Fruit fly (Drosophila melanogaster) whole organism, embryonic: ENCODE measurements around the gene mrva.

Source experiments
- CG10654 ChIP-seq: fragments of 200-800 bp; sonication (Bioruptor generic); optimal IDR thresholded peaks from 2 replicates; lab custom pipeline; 2016; ENCODE audit warnings: missing biosample characterization, missing genetic modification characterization
- CG10959 ChIP-seq: fragments of 200-800 bp; sonication (Bioruptor generic); IDR thresholded peaks from 2 replicates; pipeline ENCODE4 v1.3.6; 2022; ENCODE audit warnings: missing biosample characterization, missing genetic modification characterization
- CG10979 ChIP-seq: fragments of 200-800 bp; sonication (Bioruptor generic); optimal IDR thresholded peaks from 2 replicates; lab custom pipeline; 2018; ENCODE audit warnings: missing biosample characterization, mild to moderate bottlenecking, missing genetic modification characterization, moderate library complexity
- CG14014 ChIP-seq: fragments of 200-800 bp; sonication (Bioruptor generic); IDR thresholded peaks from 2 replicates; pipeline ENCODE4 v1.3.6; 2022; ENCODE audit warnings: missing biosample characterization, missing genetic modification characterization
- CG15269 ChIP-seq: fragments of 200-800 bp; sonication (Bioruptor generic); optimal IDR thresholded peaks from 2 replicates; lab custom pipeline; 2018; ENCODE audit warnings: missing biosample characterization, mild to moderate bottlenecking, missing genetic modification characterization, moderate library complexity
- CG15601 ChIP-seq: fragments of 200-800 bp; sonication (Bioruptor generic); optimal IDR thresholded peaks from 3 replicates; lab custom pipeline; 2019; ENCODE audit warnings: missing biosample characterization, mild to moderate bottlenecking, missing genetic modification characterization, moderate library complexity
- CG18599 ChIP-seq: fragments of 200-800 bp; sonication (Bioruptor generic); optimal IDR thresholded peaks from 3 replicates; lab custom pipeline; 2017; ENCODE audit warnings: missing biosample characterization, missing genetic modification characterization, mild to moderate bottlenecking, moderate library complexity, missing genetic modification reagents
- CG2712 ChIP-seq: fragments of 200-800 bp; optimal IDR thresholded peaks from 3 replicates; lab custom pipeline; 2019; ENCODE audit warnings: missing biosample characterization, mild to moderate bottlenecking, missing genetic modification characterization, moderate library complexity
- CG30020 ChIP-seq: fragments of 200-800 bp; optimal IDR thresholded peaks from 2 replicates; lab custom pipeline; 2019; ENCODE audit warnings: missing biosample characterization, mild to moderate bottlenecking, missing genetic modification characterization, moderate library complexity
- CG30403 ChIP-seq: fragments of 200-800 bp; sonication (Bioruptor generic); optimal IDR thresholded peaks from 3 replicates; lab custom pipeline; 2016; ENCODE audit warnings: missing biosample characterization, missing genetic modification characterization
- CG3407 ChIP-seq: fragments of 200-800 bp; sonication (Bioruptor generic); optimal IDR thresholded peaks from 2 replicates; lab custom pipeline; 2018; ENCODE audit warnings: missing biosample characterization, mild to moderate bottlenecking, missing genetic modification characterization
- CG34224 ChIP-seq: fragments of 200-800 bp; sonication (Bioruptor generic); IDR thresholded peaks from 3 replicates; pipeline ENCODE4 v1.3.6; 2022; ENCODE audit warnings: missing biosample characterization, missing genetic modification characterization; ENCODE audit not compliant: partially characterized antibody
- CG3995 ChIP-seq: fragments of 200-800 bp; sonication (Bioruptor generic); optimal IDR thresholded peaks from 3 replicates; lab custom pipeline; 2016; ENCODE audit warnings: missing biosample characterization, missing genetic modification characterization
- CG4404 ChIP-seq: fragments of 200-800 bp; sonication (Bioruptor generic); IDR thresholded peaks from 2 replicates; pipeline ENCODE4 v1.3.6; 2022; ENCODE audit warnings: missing biosample characterization, missing genetic modification characterization
- CG7745 ChIP-seq: fragments of 200-800 bp; sonication (Bioruptor generic); optimal IDR thresholded peaks from 2 replicates; lab custom pipeline; 2018; ENCODE audit warnings: missing biosample characterization, mild to moderate bottlenecking, missing genetic modification characterization, moderate library complexity
- CG7839 ChIP-seq: fragments of 200-800 bp; sonication (Bioruptor generic); optimal IDR thresholded peaks from 3 replicates; lab custom pipeline; 2018; ENCODE audit warnings: missing biosample characterization, mild to moderate bottlenecking, missing genetic modification characterization, moderate library complexity
- Fer2 ChIP-seq: fragments of 200-800 bp; sonication (Bioruptor generic); optimal IDR thresholded peaks from 2 replicates; lab custom pipeline; 2018; ENCODE audit warnings: missing biosample characterization, mild to moderate bottlenecking, missing genetic modification characterization, moderate library complexity
- GATAe ChIP-seq: fragments of 200-800 bp; sonication (Bioruptor generic); conservative IDR thresholded peaks from 2 replicates; pipeline ENCODE4 v1.3.6; 2022; ENCODE audit warnings: missing biosample characterization, missing genetic modification characterization
- Gsc ChIP-seq: fragments of 200-800 bp; sonication (Bioruptor generic); IDR thresholded peaks from 2 replicates; pipeline ENCODE4 v1.3.6; 2022; ENCODE audit warnings: missing biosample characterization, missing genetic modification characterization
- HLH4C ChIP-seq: fragments of 200-800 bp; sonication (Bioruptor generic); IDR thresholded peaks from 3 replicates; pipeline ENCODE4 v1.3.6; 2022; ENCODE audit warnings: missing biosample characterization, missing genetic modification characterization; ENCODE audit not compliant: partially characterized antibody
- Hand ChIP-seq: fragments of 200-800 bp; sonication (Bioruptor generic); optimal IDR thresholded peaks from 2 replicates; lab custom pipeline; 2017; ENCODE audit warnings: mild to moderate bottlenecking, missing biosample characterization, missing genetic modification reagents, missing genetic modification characterization
- Hr78 ChIP-seq, 2 experiments: fragments of 200-800 bp in 1 of 2; fragments of >200 bp in 1 of 2; sonication (Bioruptor generic) in 1 of 2; optimal IDR thresholded peaks; 2 replicates each; lab custom pipeline; 2017 to 2019; ENCODE audit warnings: missing biosample characterization in 2 of 2, missing genetic modification characterization in 2 of 2, mild to moderate bottlenecking in 1 of 2, moderate library complexity in 1 of 2
- Hsf ChIP-seq: fragments of 200-800 bp; sonication (Bioruptor generic); optimal IDR thresholded peaks from 3 replicates; lab custom pipeline; 2016; ENCODE audit warnings: missing biosample characterization, missing genetic modification characterization
- Med ChIP-seq: fragments of 200-800 bp; sonication (Bioruptor generic); peaks from one replicate; lab custom pipeline; 2016; ENCODE audit warnings: missing biosample characterization, missing genetic modification characterization, mild to moderate bottlenecking, inconsistent platforms, moderate library complexity
- Myb ChIP-seq: fragments of 200-800 bp; sonication (Bioruptor generic); optimal IDR thresholded peaks from 2 replicates; lab custom pipeline; 2016; ENCODE audit warnings: missing biosample characterization, missing genetic modification characterization
- Opbp ChIP-seq: fragments of 200-800 bp; sonication (Bioruptor generic); IDR thresholded peaks from 3 replicates; pipeline ENCODE4 v1.3.6; 2022; ENCODE audit warnings: missing biosample characterization, missing genetic modification characterization; ENCODE audit not compliant: partially characterized antibody
- Optix ChIP-seq: fragments of 200-800 bp; sonication (Bioruptor generic); IDR thresholded peaks from 3 replicates; pipeline ENCODE4 v1.3.6; 2022; ENCODE audit warnings: missing biosample characterization, missing genetic modification characterization
- Pdp1 ChIP-seq, 2 experiments: fragments of 200-800 bp; sonication (Bioruptor generic); optimal IDR thresholded peaks; 3 replicates each; lab custom pipeline; 2016; ENCODE audit warnings: missing biosample characterization in 2 of 2, missing genetic modification characterization in 2 of 2, mild to moderate bottlenecking in 1 of 2, moderate library complexity in 1 of 2
- Scr ChIP-seq: fragments of 200-800 bp; sonication (Bioruptor generic); IDR thresholded peaks from 2 replicates; pipeline ENCODE4 v1.3.6; 2022; ENCODE audit warnings: missing biosample characterization, missing genetic modification characterization; ENCODE audit not compliant: partially characterized antibody
- Xbp1 ChIP-seq: fragments of 200-800 bp; sonication (Bioruptor generic); optimal IDR thresholded peaks from 3 replicates; lab custom pipeline; 2016; ENCODE audit warnings: missing biosample characterization, mild to moderate bottlenecking, missing genetic modification characterization
- YL-1 ChIP-seq: fragments of 200-800 bp; sonication (Bioruptor generic); optimal IDR thresholded peaks from 3 replicates; lab custom pipeline; 2017; ENCODE audit warnings: missing biosample characterization, mild to moderate bottlenecking, missing genetic modification characterization
- ato ChIP-seq: fragments of 200-800 bp; sonication (Bioruptor generic); IDR thresholded peaks from 2 replicates; pipeline ENCODE4 v1.3.6; 2022; ENCODE audit warnings: missing biosample characterization, missing genetic modification characterization; ENCODE audit not compliant: partially characterized antibody
- bbx ChIP-seq: fragments of 200-800 bp; sonication (Bioruptor generic); IDR thresholded peaks from 2 replicates; pipeline ENCODE4 v1.3.6; 2022; ENCODE audit warnings: missing biosample characterization, missing genetic modification characterization; ENCODE audit not compliant: partially characterized antibody
- chn ChIP-seq: fragments of 200-800 bp; sonication (Bioruptor generic); optimal IDR thresholded peaks from 2 replicates; lab custom pipeline; 2016; ENCODE audit warnings: missing biosample characterization, missing genetic modification characterization
- ci ChIP-seq: fragments of 200-800 bp; sonication (Bioruptor generic); IDR thresholded peaks from 3 replicates; pipeline ENCODE4 v1.3.6; 2022; ENCODE audit warnings: missing biosample characterization, missing genetic modification characterization
- ftz-f1 ChIP-seq: fragments of 200-800 bp; sonication (Bioruptor generic); optimal IDR thresholded peaks from 2 replicates; lab custom pipeline; 2016; ENCODE audit warnings: missing biosample characterization, missing genetic modification characterization
- fu2 ChIP-seq: fragments of 200-800 bp; sonication (Bioruptor generic); optimal IDR thresholded peaks from 2 replicates; lab custom pipeline; 2016; ENCODE audit warnings: missing biosample characterization, missing genetic modification characterization
- gce ChIP-seq: fragments of 200-800 bp; sonication (Bioruptor generic); IDR thresholded peaks from 3 replicates; pipeline ENCODE4 v1.3.6; 2022; ENCODE audit warnings: missing biosample characterization, missing genetic modification characterization
- gfzf ChIP-seq: fragments of 200-800 bp; sonication (Bioruptor generic); optimal IDR thresholded peaks from 2 replicates; lab custom pipeline; 2016; ENCODE audit warnings: missing biosample characterization, mild to moderate bottlenecking, missing genetic modification characterization, moderate library complexity
- ind ChIP-seq: fragments of 200-800 bp; sonication (Bioruptor generic); optimal IDR thresholded peaks from 3 replicates; lab custom pipeline; 2016; ENCODE audit warnings: missing biosample characterization, missing genetic modification characterization
- mld ChIP-seq: fragments of 200-800 bp; sonication (Bioruptor generic); IDR thresholded peaks from 3 replicates; pipeline ENCODE4 v1.3.6; 2022; ENCODE audit warnings: missing biosample characterization, missing genetic modification characterization; ENCODE audit not compliant: partially characterized antibody
- pfk ChIP-seq: fragments of 200-800 bp; sonication (Bioruptor generic); optimal IDR thresholded peaks from 2 replicates; lab custom pipeline; 2018; ENCODE audit warnings: missing biosample characterization, mild to moderate bottlenecking, missing genetic modification characterization, moderate library complexity
- pita ChIP-seq: fragments of 200-800 bp; sonication (Bioruptor generic); optimal IDR thresholded peaks from 2 replicates; lab custom pipeline; 2017; ENCODE audit warnings: missing biosample characterization, mild to moderate bottlenecking, missing genetic modification characterization
- schlank ChIP-seq: fragments of 200-800 bp; sonication (Bioruptor generic); optimal IDR thresholded peaks from 2 replicates; lab custom pipeline; 2018; ENCODE audit warnings: missing biosample characterization, mild to moderate bottlenecking, missing genetic modification characterization
- seq ChIP-seq: fragments of 200-800 bp; sonication (Bioruptor generic); IDR thresholded peaks from 2 replicates; pipeline ENCODE4 v1.3.6; 2022; ENCODE audit warnings: missing biosample characterization, missing genetic modification characterization
- unc-4 ChIP-seq: fragments of 200-800 bp; sonication (Bioruptor generic); IDR thresholded peaks from 2 replicates; pipeline ENCODE4 v1.3.6; 2022; ENCODE audit warnings: missing biosample characterization, missing genetic modification characterization; ENCODE audit not compliant: partially characterized antibody
- zen ChIP-seq: fragments of 200-800 bp; sonication (Bioruptor generic); optimal IDR thresholded peaks from 3 replicates; lab custom pipeline; 2018; ENCODE audit warnings: missing biosample characterization, mild to moderate bottlenecking, missing genetic modification characterization, moderate library complexity

Gene mrva

dm6 chr3L:7369543-7369942 is 40.9 kb upstream of the mrva start, which contains the start of gene akirin (continued):
- TF ChIP-seq bbx (GFP tag; lab: Robert Waterston, UW) (no peak), Opbp (GFP tag; lab: Robert Waterston, UW) (no peak), CG2712 (tag; lab: Kevin White, UChicago) (no peak), Hand (GFP tag; lab: Kevin White, UChicago) (no peak), gce (GFP tag; lab: Robert Waterston, UW) (no peak), YL-1 (no peak), GATAe (no peak), ind (GFP tag; lab: Kevin White, UChicago) (no peak), zen (tag; lab: Kevin White, UChicago) (no peak), mld (GFP tag; lab: Robert Waterston, UW) (no peak), CG14014 (no peak), pita (GFP tag; lab: Kevin White, UChicago) (no peak), Hr78 (GFP tag; optimal IDR thresholded peaks at IDR 0.05; lab: Kevin White, UChicago) (no peak), ato (GFP tag; lab: Robert Waterston, UW) (no peak), CG3407 (GFP tag; lab: Kevin White, UChicago) (no peak), Optix (GFP tag; lab: Robert Waterston, UW) (no peak), CG15601 (tag; lab: Kevin White, UChicago) (no peak), CG30020 (tag; lab: Kevin White, UChicago) (peak; percentile 30), CG30403 (no peak), fu2 (GFP tag; lab: Kevin White, UChicago) (no peak), CG10959 (GFP tag; lab: Robert Waterston, UW) (no peak), CG34224 (GFP tag; lab: Robert Waterston, UW) (no peak), CG7839 (no peak), Fer2 (tag; lab: Kevin White, UChicago) (no peak), CG7745 (tag; lab: Kevin White, UChicago) (no peak), CG10654 (GFP tag; lab: Kevin White, UChicago) (no peak), Xbp1 (no peak), chn (GFP tag; lab: Kevin White, UChicago) (no peak), unc-4 (GFP tag; lab: Robert Waterston, UW) (no peak), pfk (GFP tag; lab: Kevin White, UChicago) (peak; percentile 18), Myb (peak; percentile 28), CG4404 (GFP tag; lab: Robert Waterston, UW) (no peak), CG3995 (GFP tag; lab: Kevin White, UChicago) (peak; percentile 9), Scr (no peak), HLH4C (GFP tag; lab: Robert Waterston, UW) (no peak), CG15269 (tag; lab: Kevin White, UChicago) (no peak), gfzf (GFP tag; lab: Kevin White, UChicago) (peak; percentile 70), CG10979 (no peak), schlank (tag; lab: Kevin White, UChicago) (no peak), Med (GFP tag; lab: Kevin White, UChicago) (peak; percentile 42), Pdp1 (GFP tag; optimal IDR thresholded peaks at IDR 0.05; lab: Kevin White, UChicago) (peak in 1 of 2 experiments; percentile 22), ftz-f1 (GFP tag; lab: Kevin White, UChicago) (no peak), Gsc (GFP tag; lab: Robert Waterston, UW) (no peak), ci (GFP tag; lab: Robert Waterston, UW) (no peak), CG18599 (GFP tag; lab: Kevin White, UChicago) (peak; percentile 14), seq (GFP tag; lab: Robert Waterston, UW) (no peak), Hsf (GFP tag; lab: Kevin White, UChicago) (no peak)
- TF ChIP-seq, all 482 proteins: peak for 17
